Worm (Caenorhabditis elegans) whole organism, mixed stage, embryonic: ENCODE results near the gene trmt-10C.2.

Source experiments
- M03D4.4 ChIP-seq: sonication (generic microtip); optimal IDR thresholded peaks from 2 replicates; lab custom pipeline; 2017; ENCODE audit warnings: mild to moderate bottlenecking, missing genetic modification characterization, missing compliant biosample characterization
- bed-3 ChIP-seq: fragments of 200-800 bp; sonication (Bioruptor generic); optimal IDR thresholded peaks from 3 replicates; lab custom pipeline; 2018; ENCODE audit warnings: mild to moderate bottlenecking, missing genetic modification characterization, moderate library complexity, missing compliant biosample characterization
- blmp-1 ChIP-seq: fragments of 150-350 bp; optimal IDR thresholded peaks from 2 replicates; lab custom pipeline; 2014; ENCODE audit warnings: missing biosample characterization, missing genetic modification characterization
- ceh-39 ChIP-seq: fragments of 150-350 bp; optimal IDR thresholded peaks from 2 replicates; lab custom pipeline; 2014; ENCODE audit warnings: missing biosample characterization, missing genetic modification characterization
- ceh-43 ChIP-seq: fragments of 200-800 bp; sonication (Bioruptor generic); optimal IDR thresholded peaks from 2 replicates; lab custom pipeline; 2018; ENCODE audit warnings: mild to moderate bottlenecking, missing genetic modification characterization, moderate library complexity, missing compliant biosample characterization
- ceh-83 ChIP-seq: fragments of 200-800 bp; sonication (Bioruptor generic); optimal IDR thresholded peaks from 2 replicates; lab custom pipeline; 2018; ENCODE audit warnings: mild to moderate bottlenecking, missing genetic modification characterization, missing compliant biosample characterization
- ces-1 ChIP-seq: fragments of 150-350 bp; optimal IDR thresholded peaks from 2 replicates; lab custom pipeline; 2014; ENCODE audit warnings: missing biosample characterization, missing genetic modification reagents, missing genetic modification characterization
- cnd-1 ChIP-seq: fragments of 200-800 bp; sonication (Bioruptor generic); optimal IDR thresholded peaks from 2 replicates; lab custom pipeline; 2018; ENCODE audit warnings: mild to moderate bottlenecking, missing genetic modification characterization, missing compliant biosample characterization
- drap-1 ChIP-seq: fragments of 200-800 bp; sonication (Bioruptor generic); optimal IDR thresholded peaks from 3 replicates; lab custom pipeline; 2018; ENCODE audit warnings: mild to moderate bottlenecking, missing genetic modification characterization, missing compliant biosample characterization
- elt-3 ChIP-seq: fragments of 150-350 bp; optimal IDR thresholded peaks from 2 replicates; lab custom pipeline; 2014; ENCODE audit warnings: missing biosample characterization, missing genetic modification characterization
- ham-2 ChIP-seq: fragments of 200-800 bp; sonication (Bioruptor generic); optimal IDR thresholded peaks from 2 replicates; lab custom pipeline; 2018; ENCODE audit warnings: mild to moderate bottlenecking, missing genetic modification characterization, missing compliant biosample characterization
- hlh-1 ChIP-seq: fragments of 150-350 bp; optimal IDR thresholded peaks from 2 replicates; lab custom pipeline; 2014; ENCODE audit warnings: missing biosample characterization, missing genetic modification reagents, missing genetic modification characterization
- lin-13 ChIP-seq: fragments of 150-350 bp; optimal IDR thresholded peaks from 2 replicates; lab custom pipeline; 2014; ENCODE audit warnings: missing biosample characterization, missing genetic modification characterization
- lin-32 ChIP-seq: fragments of 200-800 bp; sonication (Bioruptor generic); optimal IDR thresholded peaks from 2 replicates; lab custom pipeline; 2018; ENCODE audit warnings: mild to moderate bottlenecking, missing genetic modification characterization, missing compliant biosample characterization
- lsy-2 ChIP-seq: fragments of 150-350 bp; optimal IDR thresholded peaks from 2 replicates; lab custom pipeline; 2014; ENCODE audit warnings: missing biosample characterization, missing genetic modification characterization
- mab-5 ChIP-seq: fragments of 150-350 bp; optimal IDR thresholded peaks from 2 replicates; lab custom pipeline; 2014; ENCODE audit warnings: missing biosample characterization, missing genetic modification characterization
- mep-1 ChIP-seq: fragments of 150-350 bp; optimal IDR thresholded peaks from 2 replicates; lab custom pipeline; 2017; ENCODE audit warnings: missing biosample characterization, missing genetic modification reagents, missing genetic modification characterization, inconsistent platforms
- mls-2 ChIP-seq: sonication (generic microtip); optimal IDR thresholded peaks from 2 replicates; lab custom pipeline; 2016; ENCODE audit warnings: mild to moderate bottlenecking, missing genetic modification characterization, moderate library complexity, missing compliant biosample characterization
- nhr-12 ChIP-seq: fragments of 150-350 bp; optimal IDR thresholded peaks from 2 replicates; lab custom pipeline; 2014; ENCODE audit warnings: missing biosample characterization, missing genetic modification characterization
- nhr-2 ChIP-seq: fragments of 150-350 bp; optimal IDR thresholded peaks from 2 replicates; lab custom pipeline; 2014; ENCODE audit warnings: missing biosample characterization, missing genetic modification characterization
- nhr-237 ChIP-seq: fragments of 150-350 bp; optimal IDR thresholded peaks from 2 replicates; lab custom pipeline; 2014; ENCODE audit warnings: missing biosample characterization, missing genetic modification characterization
- nhr-28 ChIP-seq: fragments of 150-350 bp; optimal IDR thresholded peaks from 2 replicates; lab custom pipeline; 2014; ENCODE audit warnings: missing biosample characterization, missing genetic modification characterization
- nhr-76 ChIP-seq: sonication (generic microtip); optimal IDR thresholded peaks from 2 replicates; lab custom pipeline; 2017; ENCODE audit warnings: missing biosample characterization, missing genetic modification characterization
- sem-2 ChIP-seq: fragments of 200-800 bp; sonication (Bioruptor generic); optimal IDR thresholded peaks from 2 replicates; lab custom pipeline; 2018; ENCODE audit warnings: mild to moderate bottlenecking, missing genetic modification characterization, missing compliant biosample characterization
- snpc-4 ChIP-seq: fragments of 150-350 bp; optimal IDR thresholded peaks from 2 replicates; lab custom pipeline; 2014; ENCODE audit warnings: missing biosample characterization, missing genetic modification characterization
- sptf-1 ChIP-seq: sonication (generic microtip); optimal IDR thresholded peaks from 2 replicates; lab custom pipeline; 2017; ENCODE audit warnings: mild to moderate bottlenecking, missing genetic modification characterization, moderate library complexity, missing compliant biosample characterization
- tbx-8 ChIP-seq: fragments of 200-800 bp; sonication (Bioruptor generic); optimal IDR thresholded peaks from 2 replicates; lab custom pipeline; 2018; ENCODE audit warnings: mild to moderate bottlenecking, missing genetic modification characterization, moderate library complexity, missing compliant biosample characterization
- unc-120 ChIP-seq: sonication (generic microtip); optimal IDR thresholded peaks from 2 replicates; lab custom pipeline; 2017; ENCODE audit warnings: missing genetic modification characterization, missing compliant biosample characterization; ENCODE audit not compliant: poor library complexity, severe bottlenecking
- unc-39 ChIP-seq: fragments of 150-350 bp; optimal IDR thresholded peaks from 2 replicates; lab custom pipeline; 2014; ENCODE audit warnings: missing biosample characterization, missing genetic modification characterization
- unc-62 ChIP-seq: fragments of 150-350 bp; optimal IDR thresholded peaks from 2 replicates; lab custom pipeline; 2014; ENCODE audit warnings: missing biosample characterization, missing genetic modification reagents, missing genetic modification characterization
- ztf-11 ChIP-seq: fragments of 150-350 bp; optimal IDR thresholded peaks from 2 replicates; lab custom pipeline; 2014; ENCODE audit warnings: missing biosample characterization, missing genetic modification characterization

Gene trmt-10C.2

DNA sequence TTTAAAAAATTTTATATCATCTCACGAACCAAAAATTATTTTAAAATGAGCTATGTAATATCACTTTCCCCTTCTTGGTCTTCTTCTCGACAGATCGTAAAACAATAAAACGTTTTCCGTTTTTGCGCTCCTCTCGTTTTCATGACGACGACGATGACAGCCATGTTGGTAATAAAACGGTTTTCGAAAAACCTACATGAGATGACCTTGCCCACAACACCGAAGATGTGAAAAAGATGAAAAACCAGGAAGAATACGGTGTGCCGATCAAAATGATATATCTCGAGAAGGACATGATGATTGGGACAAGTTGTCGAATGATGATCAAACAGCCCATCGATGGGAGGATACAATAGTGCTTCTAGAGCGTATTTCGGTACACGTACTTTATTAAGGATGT is 12.6 kb downstream of the trmt-10C.2 start:
- TF ChIP-seq nhr-28 (tag; lab: Kevin White, UChicago) (no peak), hlh-1 (tag; lab: Kevin White, UChicago) (no peak), ham-2 (GFP tag; lab: Kevin White, UChicago) (no peak), drap-1 (GFP tag; lab: Kevin White, UChicago) (no peak), elt-3 (tag; lab: Kevin White, UChicago) (no peak), lin-13 (tag; lab: Kevin White, UChicago) (no peak), nhr-237 (tag; lab: Kevin White, UChicago) (no peak), ztf-11 (tag; lab: Kevin White, UChicago) (no peak), mls-2 (tag; lab: Kevin White, UChicago) (no peak), sem-2 (GFP tag; lab: Kevin White, UChicago) (no peak)

DNA sequence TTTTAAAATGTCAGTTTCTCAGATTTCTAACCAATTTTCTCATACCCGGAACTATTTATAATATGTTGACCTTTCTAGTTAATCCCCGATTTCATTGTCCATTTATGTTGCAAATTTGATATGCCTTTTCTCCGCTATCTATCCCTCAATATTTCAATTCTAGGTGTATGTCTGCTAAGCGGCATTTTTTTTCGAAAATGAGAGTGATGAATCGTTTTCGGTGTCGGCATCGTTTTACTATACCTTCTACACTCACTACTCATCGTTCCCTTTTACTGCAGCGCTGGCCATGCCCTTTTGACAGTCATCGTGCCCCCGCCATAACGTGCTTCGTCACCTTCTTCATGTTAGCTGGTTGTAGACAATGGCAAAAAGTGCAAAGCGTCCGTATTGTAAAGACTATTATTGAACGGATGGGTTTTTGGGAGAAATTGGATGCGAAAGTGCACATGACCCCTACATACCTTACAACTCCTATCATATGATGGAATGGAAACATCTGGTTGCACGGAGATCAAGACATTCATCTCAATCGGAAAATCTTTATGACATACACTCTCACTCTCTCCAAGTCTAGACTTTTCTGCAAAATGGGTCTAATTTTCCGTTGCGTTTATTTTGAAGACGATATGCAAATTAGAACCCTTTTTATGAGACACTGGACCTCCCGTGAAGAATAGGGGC is 13.2 kb downstream of the trmt-10C.2 start:
- TF ChIP-seq tbx-8 (GFP tag; lab: Kevin White, UChicago) (no peak), lin-32 (GFP tag; lab: Kevin White, UChicago) (no peak), nhr-12 (no peak), mep-1 (tag; lab: Kevin White, UChicago) (no peak), M03D4.4 (tag; lab: Kevin White, UChicago) (no peak), unc-62 (GFP tag; lab: Kevin White, UChicago) (no peak), ham-2 (GFP tag; lab: Kevin White, UChicago) (no peak), bed-3 (GFP tag; lab: Kevin White, UChicago) (no peak), nhr-237 (tag; lab: Kevin White, UChicago) (no peak), sptf-1 (tag; lab: Kevin White, UChicago) (no peak), elt-3 (tag; lab: Kevin White, UChicago) (no peak), nhr-28 (tag; lab: Kevin White, UChicago) (no peak), blmp-1 (tag; lab: Kevin White, UChicago) (no peak)

DNA sequence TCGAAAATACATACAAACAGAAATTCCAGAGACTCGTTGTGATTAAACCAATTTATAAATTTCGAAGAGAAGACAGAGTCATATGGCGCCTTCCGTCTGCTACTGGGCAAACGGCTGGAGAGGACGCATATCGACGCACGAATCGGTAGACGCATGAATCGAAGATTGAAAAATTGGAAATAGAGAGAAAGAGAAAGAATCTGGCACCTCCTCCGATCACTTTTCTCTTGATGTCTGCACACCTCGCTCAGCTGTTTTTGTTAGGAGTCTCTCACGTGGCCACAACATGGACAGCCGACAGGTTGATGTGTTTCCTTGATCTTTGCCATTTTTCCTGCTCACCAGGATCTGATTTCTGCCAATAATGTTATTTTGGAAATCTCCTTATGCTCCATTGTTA is 14.0 kb downstream of the trmt-10C.2 start:
- TF ChIP-seq drap-1 (GFP tag; lab: Kevin White, UChicago): no peak
- TF ChIP-seq unc-120 (tag; lab: Kevin White, UChicago): no peak
- no peak for TF ChIP-seq lsy-2
- no peak for TF ChIP-seq nhr-12
- no peak for TF ChIP-seq mep-1 (tag; lab: Kevin White, UChicago)
- TF ChIP-seq mab-5 (tag; lab: Kevin White, UChicago): no peak
- TF ChIP-seq snpc-4 (tag; lab: Kevin White, UChicago): no peak
- no peak for TF ChIP-seq cnd-1
- TF ChIP-seq nhr-28 (tag; lab: Kevin White, UChicago): no peak
- TF ChIP-seq ces-1: no peak
- no peak for TF ChIP-seq nhr-237 (tag; lab: Kevin White, UChicago)
- TF ChIP-seq lin-32 (GFP tag; lab: Kevin White, UChicago): no peak
- TF ChIP-seq unc-39 (tag; lab: Kevin White, UChicago): no peak
- TF ChIP-seq sem-2 (GFP tag; lab: Kevin White, UChicago): no peak
- no peak for TF ChIP-seq ceh-43 (GFP tag; lab: Kevin White, UChicago)
- TF ChIP-seq mls-2 (tag; lab: Kevin White, UChicago): no peak

DNA sequence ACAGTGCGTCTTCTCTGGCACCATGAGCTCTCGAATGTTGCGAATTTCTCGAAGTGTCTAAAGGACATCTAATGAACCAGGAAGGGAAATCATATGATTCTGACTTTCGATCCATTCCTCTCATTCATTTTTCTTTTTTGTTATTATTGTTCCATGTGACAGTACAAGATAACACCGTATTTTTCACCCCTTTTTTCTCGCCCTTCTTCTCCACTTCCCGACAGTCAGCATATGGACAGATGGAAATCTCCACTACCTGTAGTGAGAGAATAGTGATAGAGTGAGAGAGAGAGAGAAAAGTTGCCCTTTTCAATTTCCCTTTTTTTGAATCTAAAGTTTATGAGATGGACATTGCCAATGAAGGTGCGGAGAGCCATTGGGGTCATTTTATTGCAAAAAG is 14.7 kb downstream of the trmt-10C.2 start:
- TF ChIP-seq nhr-12 (no peak), lin-13 (tag; lab: Kevin White, UChicago) (no peak), bed-3 (GFP tag; lab: Kevin White, UChicago) (no peak), ceh-39 (tag; lab: Kevin White, UChicago) (no peak), lsy-2 (no peak), snpc-4 (tag; lab: Kevin White, UChicago) (no peak), lin-32 (GFP tag; lab: Kevin White, UChicago) (no peak), unc-120 (tag; lab: Kevin White, UChicago) (no peak), ceh-83 (GFP tag; lab: Kevin White, UChicago) (no peak), mls-2 (tag; lab: Kevin White, UChicago) (no peak)

DNA sequence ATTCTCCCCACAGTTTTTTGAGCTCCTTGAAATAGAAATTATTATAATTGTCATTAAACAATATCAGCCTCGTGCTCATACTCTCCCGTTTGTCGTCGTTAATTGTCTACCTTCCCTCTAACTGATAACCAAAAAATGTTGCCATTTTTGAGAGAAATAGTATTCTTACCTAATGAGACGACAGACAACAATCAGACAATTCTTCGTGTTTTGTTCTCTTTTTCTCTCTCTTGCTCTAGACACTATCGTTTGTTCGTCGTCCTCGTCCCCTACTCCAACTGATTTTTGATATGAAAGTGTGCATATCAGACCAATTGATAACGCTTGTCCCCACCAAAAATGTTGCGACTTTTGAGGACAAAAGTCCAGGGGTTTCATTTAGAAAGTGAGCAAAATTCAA is 15.5 kb downstream of the trmt-10C.2 start:
- TF ChIP-seq ceh-43 (GFP tag; lab: Kevin White, UChicago) (no peak), unc-62 (GFP tag; lab: Kevin White, UChicago) (no peak), bed-3 (GFP tag; lab: Kevin White, UChicago) (no peak), nhr-76 (no peak), ham-2 (GFP tag; lab: Kevin White, UChicago) (no peak), sptf-1 (tag; lab: Kevin White, UChicago) (no peak), nhr-2 (tag; lab: Kevin White, UChicago) (no peak)
